Fruit fly (Drosophila melanogaster) whole organism, embryonic: Measurements from ENCODE around the gene Sr-CIII.

Experiments used
- Aef1 ChIP-seq: fragments of 200-800 bp; sonication (Bioruptor generic); IDR thresholded peaks from 3 replicates; pipeline ENCODE4 v1.3.6; 2022; ENCODE audit warnings: missing biosample characterization, missing genetic modification characterization
- CG10431 ChIP-seq: fragments of 200-800 bp; sonication (Bioruptor generic); optimal IDR thresholded peaks from 3 replicates; lab custom pipeline; 2018; ENCODE audit warnings: missing biosample characterization, mild to moderate bottlenecking, missing genetic modification characterization
- CG10654 ChIP-seq: fragments of 200-800 bp; sonication (Bioruptor generic); optimal IDR thresholded peaks from 2 replicates; lab custom pipeline; 2016; ENCODE audit warnings: missing biosample characterization, missing genetic modification characterization
- CG11398 ChIP-seq: fragments of 200-800 bp; sonication (Bioruptor generic); optimal IDR thresholded peaks from 2 replicates; lab custom pipeline; 2016; ENCODE audit warnings: missing biosample characterization, missing genetic modification characterization
- CG11723 ChIP-seq: fragments of 200-800 bp; sonication (Bioruptor generic); optimal IDR thresholded peaks from 2 replicates; lab custom pipeline; 2017; ENCODE audit warnings: missing biosample characterization, mild to moderate bottlenecking, missing genetic modification characterization
- CG12071 ChIP-seq: fragments of 200-800 bp; sonication (Bioruptor generic); optimal IDR thresholded peaks from 3 replicates; lab custom pipeline; 2018; ENCODE audit warnings: missing biosample characterization, mild to moderate bottlenecking, missing genetic modification characterization
- CG12155 ChIP-seq: fragments of 200-800 bp; sonication (Bioruptor generic); optimal IDR thresholded peaks from 3 replicates; lab custom pipeline; 2016; ENCODE audit warnings: missing biosample characterization, missing genetic modification characterization
- CG13624 ChIP-seq: fragments of 200-800 bp; sonication (Bioruptor generic); optimal IDR thresholded peaks from 2 replicates; lab custom pipeline; 2016; ENCODE audit warnings: missing biosample characterization, missing genetic modification characterization
- CG14050 ChIP-seq: fragments of 200-800 bp; sonication (Bioruptor generic); IDR thresholded peaks from 3 replicates; pipeline ENCODE4 v1.3.6; 2022; ENCODE audit warnings: missing biosample characterization, missing genetic modification characterization
- CG16815 ChIP-seq: fragments of 200-800 bp; sonication (Bioruptor generic); optimal IDR thresholded peaks from 3 replicates; lab custom pipeline; 2017; ENCODE audit warnings: missing biosample characterization, mild to moderate bottlenecking, missing genetic modification characterization
- CG17802 ChIP-seq: fragments of 200-800 bp; sonication (Bioruptor generic); optimal IDR thresholded peaks from 2 replicates; lab custom pipeline; 2018; ENCODE audit warnings: missing biosample characterization, mild to moderate bottlenecking, missing genetic modification characterization, moderate library complexity
- CG2116 ChIP-seq: fragments of 200-800 bp; sonication (Bioruptor generic); optimal IDR thresholded peaks from 3 replicates; lab custom pipeline; 2018; ENCODE audit warnings: missing biosample characterization, mild to moderate bottlenecking, missing genetic modification characterization
- CG2202 ChIP-seq: fragments of 200-800 bp; sonication (Bioruptor generic); optimal IDR thresholded peaks from 2 replicates; lab custom pipeline; 2018; ENCODE audit warnings: missing biosample characterization, mild to moderate bottlenecking, missing genetic modification characterization
- CG31224 ChIP-seq: fragments of 200-800 bp; sonication (Bioruptor generic); IDR thresholded peaks from 2 replicates; pipeline ENCODE4 v1.3.6; 2022; ENCODE audit warnings: missing biosample characterization, missing genetic modification characterization
- CG31441 ChIP-seq: fragments of 200-800 bp; sonication (Bioruptor generic); IDR thresholded peaks from 2 replicates; pipeline ENCODE4 v1.3.6; 2022; ENCODE audit warnings: missing biosample characterization, missing genetic modification characterization
- CG32772 ChIP-seq: fragments of 200-800 bp; sonication (Bioruptor generic); IDR thresholded peaks from 2 replicates; pipeline ENCODE4 v1.3.6; 2022; ENCODE audit warnings: missing biosample characterization, missing genetic modification characterization
- CG42726 ChIP-seq: fragments of 200-800 bp; sonication (Bioruptor generic); IDR thresholded peaks from 2 replicates; pipeline ENCODE4 v1.3.6; 2022; ENCODE audit warnings: missing biosample characterization, missing genetic modification characterization; ENCODE audit not compliant: partially characterized antibody
- CG4617 ChIP-seq: fragments of 200-800 bp; sonication (Bioruptor generic); optimal IDR thresholded peaks from 3 replicates; lab custom pipeline; 2016; ENCODE audit warnings: missing biosample characterization, missing genetic modification characterization, borderline replicate concordance
- CG4730 ChIP-seq: fragments of 200-800 bp; sonication (Bioruptor generic); IDR thresholded peaks from 2 replicates; pipeline ENCODE4 v1.3.6; 2022; ENCODE audit warnings: missing biosample characterization, missing genetic modification characterization
- CG7839 ChIP-seq: fragments of 200-800 bp; sonication (Bioruptor generic); optimal IDR thresholded peaks from 3 replicates; lab custom pipeline; 2018; ENCODE audit warnings: missing biosample characterization, mild to moderate bottlenecking, missing genetic modification characterization, moderate library complexity
- CG9727 ChIP-seq: fragments of 200-800 bp; sonication (Bioruptor generic); optimal IDR thresholded peaks from 3 replicates; lab custom pipeline; 2017; ENCODE audit warnings: missing biosample characterization, mild to moderate bottlenecking, missing genetic modification characterization
- D19A ChIP-seq: fragments of 200-800 bp; optimal IDR thresholded peaks from 3 replicates; lab custom pipeline; 2019; ENCODE audit warnings: missing biosample characterization, mild to moderate bottlenecking, missing genetic modification characterization, moderate library complexity
- Dbx ChIP-seq: fragments of 200-800 bp; sonication (Bioruptor generic); IDR thresholded peaks from 3 replicates; pipeline ENCODE4 v1.3.6; 2022; ENCODE audit warnings: missing biosample characterization, missing genetic modification characterization
- Dip3 ChIP-seq: fragments of 200-800 bp; sonication (Bioruptor generic); optimal IDR thresholded peaks from 3 replicates; lab custom pipeline; 2016; ENCODE audit warnings: missing biosample characterization, missing genetic modification characterization
- Fer1 ChIP-seq: fragments of 200-800 bp; sonication (Bioruptor generic); optimal IDR thresholded peaks from 2 replicates; lab custom pipeline; 2017; ENCODE audit warnings: missing biosample characterization, mild to moderate bottlenecking, missing genetic modification characterization
- Hey ChIP-seq: fragments of 200-800 bp; sonication (Bioruptor generic); optimal IDR thresholded peaks from 3 replicates; lab custom pipeline; 2018; ENCODE audit warnings: missing biosample characterization, mild to moderate bottlenecking, missing genetic modification characterization
- HmgZ ChIP-seq: fragments of 200-800 bp; sonication (Bioruptor generic); optimal IDR thresholded peaks from 2 replicates; lab custom pipeline; 2018; ENCODE audit warnings: missing biosample characterization, mild to moderate bottlenecking, missing genetic modification characterization
- Hr39 ChIP-seq: fragments of >200 bp; optimal IDR thresholded peaks from 2 replicates; lab custom pipeline; 2017
- MTF-1 ChIP-seq: fragments of 200-800 bp; sonication (Bioruptor generic); optimal IDR thresholded peaks from 2 replicates; lab custom pipeline; 2018; ENCODE audit warnings: missing biosample characterization, mild to moderate bottlenecking, missing genetic modification characterization, borderline replicate concordance
- Mes4 ChIP-seq: fragments of 200-800 bp; sonication (Bioruptor generic); optimal IDR thresholded peaks from 2 replicates; lab custom pipeline; 2016; ENCODE audit warnings: missing biosample characterization, missing genetic modification characterization
- Nf-YB ChIP-seq: fragments of 200-800 bp; sonication (Bioruptor generic); optimal IDR thresholded peaks from 3 replicates; lab custom pipeline; 2019; ENCODE audit warnings: missing biosample characterization, mild to moderate bottlenecking, missing genetic modification characterization, moderate library complexity
- Nf-YC ChIP-seq: fragments of 200-800 bp; optimal IDR thresholded peaks from 3 replicates; lab custom pipeline; 2019; ENCODE audit warnings: missing biosample characterization, mild to moderate bottlenecking, missing genetic modification characterization, moderate library complexity
- amos ChIP-seq: fragments of 200-800 bp; sonication (Bioruptor generic); IDR thresholded peaks from 2 replicates; pipeline ENCODE4 v1.3.6; 2022; ENCODE audit warnings: missing biosample characterization, missing genetic modification characterization; ENCODE audit not compliant: partially characterized antibody
- ap ChIP-seq: fragments of 200-800 bp; sonication (Bioruptor generic); IDR thresholded peaks from 2 replicates; pipeline ENCODE4 v1.3.6; 2022; ENCODE audit warnings: missing biosample characterization, missing genetic modification characterization
- chinmo ChIP-seq: fragments of 200-800 bp; sonication (Bioruptor generic); IDR thresholded peaks from 4 replicates; pipeline ENCODE4 v1.3.6; 2022; ENCODE audit warnings: missing biosample characterization, missing genetic modification characterization; ENCODE audit not compliant: partially characterized antibody
- dm ChIP-seq: fragments of 200-800 bp; sonication (Bioruptor generic); optimal IDR thresholded peaks from 3 replicates; lab custom pipeline; 2016; ENCODE audit warnings: missing biosample characterization, missing genetic modification characterization
- gcm2 ChIP-seq: fragments of 200-800 bp; sonication (Bioruptor generic); optimal IDR thresholded peaks from 2 replicates; lab custom pipeline; 2016; ENCODE audit warnings: missing biosample characterization, missing genetic modification characterization
- hth ChIP-seq: fragments of >200 bp; optimal IDR thresholded peaks from 2 replicates; lab custom pipeline; 2017; ENCODE audit warnings: inconsistent platforms
- jigr1 ChIP-seq: fragments of 200-800 bp; sonication (Bioruptor generic); IDR thresholded peaks from 3 replicates; pipeline ENCODE4 v1.3.6; 2022; ENCODE audit warnings: missing biosample characterization, missing genetic modification characterization
- kay ChIP-seq: fragments of 200-800 bp; sonication (Bioruptor generic); optimal IDR thresholded peaks from 2 replicates; lab custom pipeline; 2016; ENCODE audit warnings: missing biosample characterization, missing genetic modification characterization
- lmd ChIP-seq: fragments of 200-800 bp; sonication (Bioruptor generic); IDR thresholded peaks from 2 replicates; pipeline ENCODE4 v1.3.6; 2022; ENCODE audit warnings: missing biosample characterization, missing genetic modification characterization
- pnt ChIP-seq: fragments of 200-800 bp; sonication (Bioruptor generic); optimal IDR thresholded peaks from 3 replicates; lab custom pipeline; 2016; ENCODE audit warnings: missing biosample characterization, missing genetic modification characterization
- salm ChIP-seq: fragments of 200-800 bp; sonication (Bioruptor generic); optimal IDR thresholded peaks from 2 replicates; lab custom pipeline; 2018; ENCODE audit warnings: missing biosample characterization, mild to moderate bottlenecking, missing genetic modification characterization
- sens ChIP-seq: fragments of 200-800 bp; sonication (Bioruptor generic); peaks from one replicate; lab custom pipeline; 2016; ENCODE audit warnings: missing biosample characterization, missing genetic modification characterization
- sob ChIP-seq: fragments of 200-800 bp; sonication (Bioruptor generic); IDR thresholded peaks from 2 replicates; pipeline ENCODE4 v1.3.6; 2022; ENCODE audit warnings: missing biosample characterization, missing genetic modification characterization
- stwl ChIP-seq: fragments of 200-800 bp; sonication (Bioruptor generic); optimal IDR thresholded peaks from 3 replicates; lab custom pipeline; 2018; ENCODE audit warnings: missing biosample characterization, mild to moderate bottlenecking, missing genetic modification characterization, moderate library complexity
- tap ChIP-seq: fragments of 200-800 bp; optimal IDR thresholded peaks from 3 replicates; lab custom pipeline; 2019; ENCODE audit warnings: missing biosample characterization, mild to moderate bottlenecking, missing genetic modification characterization, moderate library complexity
- tgo ChIP-seq: fragments of 200-800 bp; sonication (Bioruptor generic); IDR thresholded peaks from 3 replicates; pipeline ENCODE4 v1.3.6; 2022; ENCODE audit warnings: missing biosample characterization, missing genetic modification characterization
- ttk ChIP-seq: fragments of 200-800 bp; sonication (Bioruptor generic); IDR thresholded peaks from 2 replicates; pipeline ENCODE4 v2.1.2; 2022; ENCODE audit warnings: missing biosample characterization, missing genetic modification characterization
- z ChIP-seq: fragments of 200-800 bp; sonication (Bioruptor generic); IDR thresholded peaks from 3 replicates; pipeline ENCODE4 v1.3.6; 2022; ENCODE audit warnings: missing biosample characterization, missing genetic modification characterization

Sr-CIII gene

DNA sequence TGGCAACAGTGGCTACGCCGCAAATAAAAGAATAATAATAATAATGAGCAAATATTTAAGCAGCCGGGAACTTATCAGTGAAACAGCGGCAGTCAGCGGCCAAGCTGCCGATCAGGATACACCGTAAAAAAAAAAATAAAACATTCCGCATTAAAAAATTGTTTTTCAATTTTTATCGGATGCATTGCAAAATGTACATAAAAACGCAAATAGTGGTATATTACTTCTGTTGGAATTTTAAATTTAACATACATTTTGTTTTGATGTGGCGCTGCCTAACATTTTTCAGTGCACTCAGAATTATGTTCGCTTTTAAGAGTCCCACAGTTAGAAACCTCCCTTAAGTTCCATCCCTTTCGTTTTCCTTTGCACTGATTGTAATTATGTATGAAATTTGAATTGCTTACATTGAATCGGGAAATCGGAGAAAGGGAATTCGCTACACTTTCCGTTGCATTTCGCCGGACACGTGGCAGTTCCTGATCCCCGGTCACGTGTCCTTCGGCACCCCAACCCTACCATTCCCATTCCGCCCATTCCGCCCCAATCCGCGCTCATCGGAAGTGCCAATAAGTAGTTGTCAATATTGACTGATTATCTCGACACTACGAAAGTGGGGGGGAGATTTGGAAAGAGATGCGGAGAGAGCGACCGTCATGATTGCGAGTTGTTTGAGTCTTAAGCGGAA, 1.0 kb upstream of the Sr-CIII start (continued):
- TF ChIP-seq hth, result no peak
- TF ChIP-seq ttk (GFP tag; lab: Robert Waterston, UW), result peak; percentile 79
- TF ChIP-seq CG14050 (GFP tag; lab: Robert Waterston, UW), result peak; percentile 68; the same call in 2 of the 3 replicates
- TF ChIP-seq sens (GFP tag; lab: Kevin White, UChicago), result peak; percentile 97
- TF ChIP-seq CG4730 (GFP tag; lab: Robert Waterston, UW), result peak; percentile 71; the same call in 1 of the 2 replicates
- TF ChIP-seq CG31224 (GFP tag; lab: Robert Waterston, UW), result peak; percentile 55
- peak; percentile 50; the same call in 2 of the 3 replicates for TF ChIP-seq Aef1
- peak; percentile 75 for TF ChIP-seq CG10431 (GFP tag; lab: Kevin White, UChicago)
- TF ChIP-seq CG9727, result peak; percentile 87
- TF ChIP-seq CG10654, result peak; percentile 42
- TF ChIP-seq Fer1 (GFP tag; lab: Kevin White, UChicago), result peak; percentile 84
- TF ChIP-seq Mes4 (GFP tag; lab: Kevin White, UChicago), result peak; percentile 76
- TF ChIP-seq CG12071 (GFP tag; lab: Kevin White, UChicago), result peak; percentile 53
- peak; percentile 28 for TF ChIP-seq CG4617 (GFP tag; lab: Kevin White, UChicago)
- peak; percentile 64 for TF ChIP-seq CG11723
- 0 out of 3 replicates have a peak, but pooled peaks have one; percentile 24 for TF ChIP-seq z (GFP tag; lab: Robert Waterston, UW)
- peak; percentile 82 for TF ChIP-seq CG16815
- TF ChIP-seq CG7839, result peak; percentile 85
- peak; percentile 48 for TF ChIP-seq CG17802 (tag; lab: Kevin White, UChicago)
- TF ChIP-seq amos (GFP tag; lab: Robert Waterston, UW), result no peak
- peak; percentile 75 for TF ChIP-seq CG13624 (GFP tag; lab: Kevin White, UChicago)
- TF ChIP-seq CG11398, result peak; percentile 54
- peak; percentile 78 for TF ChIP-seq lmd (GFP tag; lab: Robert Waterston, UW)
- TF ChIP-seq CG31441 (GFP tag; lab: Robert Waterston, UW), result peak; percentile 86
- TF ChIP-seq Nf-YC (tag; lab: Kevin White, UChicago), result peak; percentile 48
- peak; percentile 96 for TF ChIP-seq Hey (tag; lab: Kevin White, UChicago)
- peak; percentile 36 for TF ChIP-seq Dip3 (GFP tag; lab: Kevin White, UChicago)
- no peak for TF ChIP-seq CG42726 (GFP tag; lab: Robert Waterston, UW)
- TF ChIP-seq HmgZ (tag; lab: Kevin White, UChicago), result peak; percentile 66
- peak; percentile 79 for TF ChIP-seq D19A (tag; lab: Kevin White, UChicago)
- TF ChIP-seq CG12155 (GFP tag; lab: Kevin White, UChicago), result peak; percentile 65
- TF ChIP-seq jigr1 (GFP tag; lab: Robert Waterston, UW), result peak; percentile 34; the same call in 1 of the 3 replicates
- TF ChIP-seq Hr39 (lab: Kevin White, UChicago), result no peak
- peak; percentile 31 for TF ChIP-seq gcm2
- TF ChIP-seq chinmo, result no peak
- peak; percentile 77 for TF ChIP-seq pnt (GFP tag; lab: Kevin White, UChicago)
- peak; percentile 72 for TF ChIP-seq sob (GFP tag; lab: Robert Waterston, UW)
- peak; percentile 35 for TF ChIP-seq stwl (tag; lab: Kevin White, UChicago)
- TF ChIP-seq CG32772 (GFP tag; lab: Robert Waterston, UW), result peak; percentile 78
- TF ChIP-seq Nf-YB, result peak; percentile 55
- TF ChIP-seq tap (tag; lab: Kevin White, UChicago), result peak; percentile 74
- TF ChIP-seq kay (GFP tag; lab: Kevin White, UChicago), result peak; percentile 65
- peak; percentile 64 for TF ChIP-seq salm (tag; lab: Kevin White, UChicago)
- TF ChIP-seq tgo, result peak; percentile 70
- peak; percentile 37 for TF ChIP-seq CG2116 (GFP tag; lab: Kevin White, UChicago)
- 0 out of 3 replicates have a peak, but pooled peaks have one; percentile 54 for TF ChIP-seq Dbx (GFP tag; lab: Robert Waterston, UW)
- peak; percentile 39 for TF ChIP-seq MTF-1
- TF ChIP-seq CG2202 (tag; lab: Kevin White, UChicago), result peak; percentile 79
- peak; percentile 73; the same call in 1 of the 2 replicates for TF ChIP-seq ap (GFP tag; lab: Robert Waterston, UW)
- peak; percentile 48 for TF ChIP-seq dm (GFP tag; lab: Kevin White, UChicago)
